Worm (Caenorhabditis elegans): Measurements from ENCODE around the gene glb-31.

DNA sequence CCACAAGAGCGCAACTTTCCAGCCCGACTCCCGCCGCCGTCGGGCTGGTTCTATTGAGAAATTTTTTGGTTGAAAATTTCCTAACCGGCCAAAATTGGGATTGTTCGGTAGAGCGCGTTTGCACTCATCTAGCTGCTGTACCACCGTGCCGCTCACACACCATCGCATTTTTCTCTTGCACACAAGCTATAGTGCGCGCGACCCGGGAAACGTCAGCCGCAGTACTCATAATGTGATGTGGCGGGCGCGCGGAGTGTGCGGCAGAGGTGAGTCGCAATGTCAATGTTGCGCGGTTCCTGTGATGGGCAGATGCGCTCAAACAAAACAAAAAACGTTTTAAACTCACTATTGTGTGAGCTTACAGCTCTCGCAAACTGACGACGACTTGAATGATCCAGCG lies 16.5 kb downstream of the glb-31 start:
- no peak for TF ChIP-seq lir-3 (tag; optimal IDR thresholded peaks at IDR 0.05)
- TF ChIP-seq skn-1 (tag; optimal IDR thresholded peaks at IDR 0.05) = no peak
- no peak for TF ChIP-seq lin-39 (tag; optimal IDR thresholded peaks at IDR 0.05)
- TF ChIP-seq pha-4 (GFP tag; IDR thresholded peaks at IDR 0.05) = no peak
- TF ChIP-seq pha-4 (tag; optimal IDR thresholded peaks at IDR 0.05) = no peak
- no peak for TF ChIP-seq aha-1 (tag)
- TF ChIP-seq dmd-6 (GFP tag; IDR thresholded peaks at IDR 0.05) = no peak
- TF ChIP-seq mdl-1 (tag; optimal IDR thresholded peaks at IDR 0.05) = no peak
- no peak for TF ChIP-seq nhr-111 (GFP tag; optimal IDR thresholded peaks at IDR 0.05)
- no peak for TF ChIP-seq F37D6.2 (tag; optimal IDR thresholded peaks at IDR 0.05)
- no peak for TF ChIP-seq ama-1 (optimal IDR thresholded peaks at IDR 0.05)
- TF ChIP-seq hlh-30 (tag; optimal IDR thresholded peaks at IDR 0.05; ENCODE audit: insufficient read depth) = no peak
- TF ChIP-seq pqm-1 (tag; optimal IDR thresholded peaks at IDR 0.05) = no peak
